Worm (Caenorhabditis elegans): ENCODE measurements around the gene spt-5.

spt-5 gene

ce11 chrIV:12044844-12045738 lies 6.2 kb upstream of the spt-5 start:
- no peak for TF ChIP-seq nhr-11 (tag; optimal IDR thresholded peaks at IDR 0.05)
- no peak for TF ChIP-seq nhr-77 (tag; optimal IDR thresholded peaks at IDR 0.05)
- no peak for TF ChIP-seq ceh-82 (tag; optimal IDR thresholded peaks at IDR 0.05)
- no peak for TF ChIP-seq nhr-23 (tag; optimal IDR thresholded peaks at IDR 0.05)
- no peak for TF ChIP-seq lin-39 (tag; optimal IDR thresholded peaks at IDR 0.05)
- peak; percentile 29 for TF ChIP-seq ceh-16 (tag; optimal IDR thresholded peaks at IDR 0.05)
- no peak for TF ChIP-seq unc-55 (GFP tag; optimal IDR thresholded peaks at IDR 0.05)
- no peak for TF ChIP-seq R02D3.7 (tag; optimal IDR thresholded peaks at IDR 0.05)
- no peak for TF ChIP-seq crh-2 (tag; optimal IDR thresholded peaks at IDR 0.05)
- peak; percentile 83 for TF ChIP-seq sma-9 (GFP tag; optimal IDR thresholded peaks at IDR 0.05)
- TF ChIP-seq sma-9 (tag; optimal IDR thresholded peaks at IDR 0.05), result no peak
- no peak for TF ChIP-seq ztf-1 (GFP tag; conservative IDR thresholded peaks at IDR 0.05)
- TF ChIP-seq mab-5 (tag; optimal IDR thresholded peaks at IDR 0.05), result no peak
- TF ChIP-seq ama-1 (optimal IDR thresholded peaks at IDR 0.05), result no peak
- TF ChIP-seq ztf-11 (tag; optimal IDR thresholded peaks at IDR 0.05), result no peak
- no peak for TF ChIP-seq mdl-1 (tag; optimal IDR thresholded peaks at IDR 0.05)
- no peak for TF ChIP-seq C34F6.9 (tag; optimal IDR thresholded peaks at IDR 0.05)
- no peak for TF ChIP-seq zag-1 (tag; optimal IDR thresholded peaks at IDR 0.05)
- peak; percentile 36 for TF ChIP-seq nhr-25 (tag; optimal IDR thresholded peaks at IDR 0.05)
- no peak for TF ChIP-seq ZK546.5 (tag; optimal IDR thresholded peaks at IDR 0.05)
- TF ChIP-seq lsy-2 (tag; optimal IDR thresholded peaks at IDR 0.05), result peak in 1 of 2 experiments; percentile 21
- no peak for TF ChIP-seq skn-1 (tag; optimal IDR thresholded peaks at IDR 0.05)
- TF ChIP-seq egl-27 (tag; optimal IDR thresholded peaks at IDR 0.05), result peak; percentile 34
- TF ChIP-seq elt-3 (tag; optimal IDR thresholded peaks at IDR 0.05), result no peak
- TF ChIP-seq peb-1 (tag; optimal IDR thresholded peaks at IDR 0.05), result no peak
- no peak for TF ChIP-seq sem-4 (tag; optimal IDR thresholded peaks at IDR 0.05)
- no peak for TF ChIP-seq lin-13 (GFP tag; optimal IDR thresholded peaks at IDR 0.05)
- no peak for TF ChIP-seq lin-11 (tag; optimal IDR thresholded peaks at IDR 0.05)
- TF ChIP-seq Y55F3AM.14 (GFP tag; optimal IDR thresholded peaks at IDR 0.05), result no peak
- peak; percentile 28 for TF ChIP-seq fos-1 (tag; optimal IDR thresholded peaks at IDR 0.05)
- TF ChIP-seq ztf-4 (tag; optimal IDR thresholded peaks at IDR 0.05), result no peak
- no peak for TF ChIP-seq gmeb-1 (tag; optimal IDR thresholded peaks at IDR 0.05)
- TF ChIP-seq elt-1 (tag; optimal IDR thresholded peaks at IDR 0.05), result no peak
- TF ChIP-seq snpc-4 (tag; optimal IDR thresholded peaks at IDR 0.05), result no peak
- peak; percentile 59 for TF ChIP-seq sma-3 (GFP tag; optimal IDR thresholded peaks at IDR 0.05)
- no peak for TF ChIP-seq aly-2 (tag; optimal IDR thresholded peaks at IDR 0.05)
- no peak for TF ChIP-seq mbf-1 (tag; optimal IDR thresholded peaks at IDR 0.05)
- TF ChIP-seq dmd-4 (tag; optimal IDR thresholded peaks at IDR 0.05), result no peak
- TF ChIP-seq nhr-237 (tag; optimal IDR thresholded peaks at IDR 0.05), result no peak
- no peak for TF ChIP-seq nhr-12 (tag; optimal IDR thresholded peaks at IDR 0.05)
- TF ChIP-seq unc-62 (GFP tag; optimal IDR thresholded peaks at IDR 0.05), result no peak
- no peak for TF ChIP-seq F13H6.1 (tag; optimal IDR thresholded peaks at IDR 0.05)
- TF ChIP-seq blmp-1 (tag; optimal IDR thresholded peaks at IDR 0.05; ENCODE audit: insufficient read depth), result peak; percentile 56
- no peak for TF ChIP-seq alr-1 (tag; optimal IDR thresholded peaks at IDR 0.05)
- TF ChIP-seq nhr-10 (tag; optimal IDR thresholded peaks at IDR 0.05), result no peak
- peak; percentile 47 for TF ChIP-seq nhr-21 (tag; optimal IDR thresholded peaks at IDR 0.05)
- TF ChIP-seq nhr-6 (tag; optimal IDR thresholded peaks at IDR 0.05), result no peak
- TF ChIP-seq nhr-129 (tag; optimal IDR thresholded peaks at IDR 0.05), result peak; percentile 64
- no peak for TF ChIP-seq unc-39 (tag; optimal IDR thresholded peaks at IDR 0.05)
